Fruit fly (Drosophila melanogaster): ENCODE data around the gene Gs2.

DNA sequence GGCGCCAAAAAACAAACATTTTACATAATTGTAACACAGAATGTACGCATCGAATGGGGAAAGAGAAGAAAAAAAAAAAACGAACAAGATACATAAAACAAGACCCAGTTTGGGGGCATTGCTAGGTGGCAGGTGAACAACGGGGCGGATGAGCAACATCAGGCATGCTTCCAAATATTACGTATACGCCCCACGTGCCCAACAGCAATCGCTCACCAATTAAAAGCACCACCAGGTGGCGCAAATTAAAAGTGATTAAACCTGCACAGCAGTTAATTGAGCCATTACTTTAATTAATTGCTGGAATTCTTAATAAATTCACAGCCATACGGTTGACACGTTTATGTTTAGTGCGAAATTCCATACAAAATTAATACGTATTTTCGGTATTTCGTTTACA is 37.1 kb upstream of the Gs2 start:
- TF ChIP-seq psq (optimal IDR thresholded peaks at IDR 0.05) (no peak), insv (optimal IDR thresholded peaks at IDR 0.05) (no peak)

All from Kc167 (cell line).